Fruit fly (Drosophila melanogaster) whole organism, prepupa: ENCODE data around the gene CG33269.

Source experiments
- Blimp-1 ChIP-seq: fragments of 200-800 bp; sonication (Bioruptor generic); optimal IDR thresholded peaks from 3 replicates; lab custom pipeline; 2017; ENCODE audit warnings: missing biosample characterization, missing genetic modification characterization, mild to moderate bottlenecking, moderate library complexity, missing genetic modification reagents
- CG10631 ChIP-seq: fragments of 200-800 bp; sonication (Bioruptor generic); optimal IDR thresholded peaks from 2 replicates; lab custom pipeline; 2016; ENCODE audit warnings: missing biosample characterization, missing genetic modification characterization
- CG10669 ChIP-seq: fragments of 200-800 bp; sonication (Bioruptor generic); optimal IDR thresholded peaks from 3 replicates; lab custom pipeline; 2018; ENCODE audit warnings: missing biosample characterization, mild to moderate bottlenecking, missing genetic modification characterization, moderate library complexity
- CG11294 ChIP-seq: fragments of 200-800 bp; sonication (Bioruptor generic); IDR thresholded peaks from 2 replicates; pipeline ENCODE4 v1.3.6; 2022; ENCODE audit warnings: missing biosample characterization, missing genetic modification characterization
- CG11762 ChIP-seq: fragments of 200-800 bp; sonication (Bioruptor generic); optimal IDR thresholded peaks from 3 replicates; lab custom pipeline; 2016; ENCODE audit warnings: missing biosample characterization, missing genetic modification characterization; ENCODE audit not compliant: insufficient read depth
- CG11902 ChIP-seq: fragments of 200-800 bp; sonication (Bioruptor generic); optimal IDR thresholded peaks from 3 replicates; lab custom pipeline; 2016; ENCODE audit warnings: missing biosample characterization, missing genetic modification characterization
- CG1621 ChIP-seq: fragments of 200-800 bp; sonication (Bioruptor generic); optimal IDR thresholded peaks from 3 replicates; lab custom pipeline; 2018; ENCODE audit warnings: missing biosample characterization, mild to moderate bottlenecking, missing genetic modification characterization
- CG16779 ChIP-seq: fragments of 200-800 bp; sonication (Bioruptor generic); optimal IDR thresholded peaks from 3 replicates; lab custom pipeline; 2017; ENCODE audit warnings: missing biosample characterization, mild to moderate bottlenecking, missing genetic modification characterization
- CG3032 ChIP-seq: fragments of 200-800 bp; optimal IDR thresholded peaks from 2 replicates; lab custom pipeline; 2019; ENCODE audit warnings: missing biosample characterization, mild to moderate bottlenecking, missing genetic modification characterization, moderate library complexity
- CG31627 ChIP-seq: fragments of 200-800 bp; sonication (Bioruptor generic); optimal IDR thresholded peaks from 3 replicates; lab custom pipeline; 2016; ENCODE audit warnings: missing biosample characterization, missing genetic modification characterization
- CG32006 ChIP-seq: fragments of 200-800 bp; sonication (Bioruptor generic); optimal IDR thresholded peaks from 3 replicates; lab custom pipeline; 2017; ENCODE audit warnings: missing biosample characterization, mild to moderate bottlenecking, missing genetic modification characterization
- CG34406 ChIP-seq: fragments of 200-800 bp; sonication (Bioruptor generic); optimal IDR thresholded peaks from 3 replicates; lab custom pipeline; 2016; ENCODE audit warnings: missing biosample characterization, missing genetic modification characterization
- CG3919 ChIP-seq: fragments of 200-800 bp; sonication (Bioruptor generic); optimal IDR thresholded peaks from 3 replicates; lab custom pipeline; 2016; ENCODE audit warnings: missing biosample characterization, missing genetic modification characterization
- CG6163 ChIP-seq: fragments of 200-800 bp; sonication (Bioruptor generic); IDR thresholded peaks from 3 replicates; pipeline ENCODE4 v1.3.6; 2022; ENCODE audit warnings: missing biosample characterization, missing genetic modification characterization
- CG6276 ChIP-seq: fragments of 200-800 bp; sonication (Bioruptor generic); optimal IDR thresholded peaks from 2 replicates; lab custom pipeline; 2017; ENCODE audit warnings: missing biosample characterization, mild to moderate bottlenecking, missing genetic modification characterization
- CG6792 ChIP-seq: fragments of 200-800 bp; sonication (Bioruptor generic); optimal IDR thresholded peaks from 3 replicates; lab custom pipeline; 2016; ENCODE audit warnings: missing biosample characterization, missing genetic modification characterization
- CG6808 ChIP-seq: fragments of 200-800 bp; sonication (Bioruptor generic); optimal IDR thresholded peaks from 3 replicates; lab custom pipeline; 2017; ENCODE audit warnings: missing biosample characterization, missing genetic modification characterization, mild to moderate bottlenecking, moderate library complexity, missing genetic modification reagents
- CG6854 ChIP-seq: fragments of 200-800 bp; sonication (Bioruptor generic); optimal IDR thresholded peaks from 2 replicates; lab custom pipeline; 2017; ENCODE audit warnings: missing biosample characterization, mild to moderate bottlenecking, missing genetic modification characterization
- CG8119 ChIP-seq: fragments of 200-800 bp; sonication (Bioruptor generic); IDR thresholded peaks from 3 replicates; pipeline ENCODE4 v1.3.6; 2022; ENCODE audit warnings: missing biosample characterization, missing genetic modification characterization
- CG8319 ChIP-seq: fragments of 200-800 bp; sonication (Bioruptor generic); optimal IDR thresholded peaks from 3 replicates; lab custom pipeline; 2016; ENCODE audit warnings: missing biosample characterization, missing genetic modification characterization
- CG9139 ChIP-seq: fragments of 200-800 bp; sonication (Bioruptor generic); optimal IDR thresholded peaks from 3 replicates; lab custom pipeline; 2017; ENCODE audit warnings: missing biosample characterization, mild to moderate bottlenecking, missing genetic modification characterization
- Eip78C ChIP-seq: fragments of 200-800 bp; sonication (Bioruptor generic); peaks from one replicate; lab custom pipeline; 2016; ENCODE audit warnings: missing biosample characterization, missing genetic modification characterization
- Ets21C ChIP-seq: fragments of 200-800 bp; sonication (Bioruptor generic); optimal IDR thresholded peaks from 3 replicates; lab custom pipeline; 2016; ENCODE audit warnings: missing biosample characterization, missing genetic modification characterization
- Ets96B ChIP-seq: fragments of 200-800 bp; optimal IDR thresholded peaks from 2 replicates; lab custom pipeline; 2019; ENCODE audit warnings: missing biosample characterization, mild to moderate bottlenecking, missing genetic modification characterization, moderate library complexity
- Gug ChIP-seq: fragments of 200-800 bp; sonication (Bioruptor generic); IDR thresholded peaks from 2 replicates; pipeline ENCODE4 v1.3.6; 2022; ENCODE audit warnings: missing biosample characterization, missing genetic modification characterization
- Hr38 ChIP-seq: sonication (Bioruptor generic); optimal IDR thresholded peaks from 2 replicates; lab custom pipeline; 2016; ENCODE audit warnings: missing biosample characterization, missing genetic modification characterization
- Hr39 ChIP-seq: fragments of 200-800 bp; sonication (Bioruptor generic); optimal IDR thresholded peaks from 2 replicates; lab custom pipeline; 2016; ENCODE audit warnings: missing biosample characterization, missing genetic modification characterization
- Hr4 ChIP-seq: fragments of 200-800 bp; sonication (Bioruptor generic); optimal IDR thresholded peaks from 3 replicates; lab custom pipeline; 2016; ENCODE audit warnings: missing biosample characterization, missing genetic modification characterization
- Lpt ChIP-seq: fragments of 200-800 bp; sonication (Bioruptor generic); optimal IDR thresholded peaks from 3 replicates; lab custom pipeline; 2016; ENCODE audit warnings: missing biosample characterization, missing genetic modification characterization
- Met ChIP-seq: fragments of 200-800 bp; sonication (Bioruptor generic); optimal IDR thresholded peaks from 3 replicates; lab custom pipeline; 2016; ENCODE audit warnings: missing biosample characterization, missing genetic modification characterization
- Sox14 ChIP-seq: fragments of 200-800 bp; sonication (Bioruptor generic); optimal IDR thresholded peaks from 3 replicates; lab custom pipeline; 2016; ENCODE audit warnings: missing biosample characterization, missing genetic modification characterization
- Sox15 ChIP-seq: fragments of 200-800 bp; sonication (Bioruptor generic); optimal IDR thresholded peaks from 3 replicates; lab custom pipeline; 2016; ENCODE audit warnings: missing biosample characterization, missing genetic modification characterization
- achi ChIP-seq: fragments of 200-800 bp; sonication (Bioruptor generic); optimal IDR thresholded peaks from 3 replicates; lab custom pipeline; 2016; ENCODE audit warnings: missing biosample characterization, missing genetic modification characterization
- dsx ChIP-seq: fragments of 200-800 bp; optimal IDR thresholded peaks from 3 replicates; lab custom pipeline; 2019; ENCODE audit warnings: missing biosample characterization, mild to moderate bottlenecking, missing genetic modification characterization, moderate library complexity; ENCODE audit not compliant: poor library complexity, severe bottlenecking
- eg ChIP-seq: fragments of 200-800 bp; sonication (Bioruptor generic); IDR thresholded peaks from 3 replicates; pipeline ENCODE4 v1.3.6; 2022; ENCODE audit warnings: missing biosample characterization, missing genetic modification characterization
- esn ChIP-seq: fragments of 200-800 bp; sonication (Bioruptor generic); optimal IDR thresholded peaks from 2 replicates; lab custom pipeline; 2016; ENCODE audit warnings: missing biosample characterization, mild to moderate bottlenecking, missing genetic modification characterization, moderate library complexity
- fd59A ChIP-seq: fragments of 200-800 bp; sonication (Bioruptor generic); optimal IDR thresholded peaks from 2 replicates; lab custom pipeline; 2017; ENCODE audit warnings: missing biosample characterization, mild to moderate bottlenecking, missing genetic modification characterization, missing genetic modification reagents
- fd85E ChIP-seq: fragments of 200-800 bp; sonication (Bioruptor generic); optimal IDR thresholded peaks from 3 replicates; lab custom pipeline; 2016; ENCODE audit warnings: missing biosample characterization, missing genetic modification characterization
- fkh ChIP-seq: fragments of 200-800 bp; sonication (Bioruptor generic); optimal IDR thresholded peaks from 3 replicates; lab custom pipeline; 2017; ENCODE audit warnings: missing biosample characterization, mild to moderate bottlenecking, missing genetic modification characterization, moderate library complexity
- net ChIP-seq: fragments of 200-800 bp; sonication (Bioruptor generic); optimal IDR thresholded peaks from 3 replicates; lab custom pipeline; 2016; ENCODE audit warnings: missing biosample characterization, missing genetic modification characterization
- pdm3 ChIP-seq: fragments of 200-800 bp; sonication (Bioruptor generic); optimal IDR thresholded peaks from 3 replicates; lab custom pipeline; 2016; ENCODE audit warnings: missing biosample characterization, missing genetic modification characterization
- spab ChIP-seq: fragments of 200-800 bp; sonication (Bioruptor generic); optimal IDR thresholded peaks from 2 replicates; lab custom pipeline; 2017; ENCODE audit warnings: missing biosample characterization, mild to moderate bottlenecking, missing genetic modification characterization, missing genetic modification reagents
- svp ChIP-seq: fragments of 200-800 bp; sonication (Bioruptor generic); peaks from one replicate; lab custom pipeline; 2016; ENCODE audit warnings: missing biosample characterization, missing genetic modification characterization
- topi ChIP-seq: fragments of 200-800 bp; sonication (Bioruptor generic); optimal IDR thresholded peaks from 3 replicates; lab custom pipeline; 2016; ENCODE audit warnings: missing biosample characterization, missing genetic modification characterization

Gene CG33269

dm6 chr3L:11555662-11556460 is 26.1 kb downstream of the CG33269 start (continued):
- TF ChIP-seq CG1621 (tag; lab: Kevin White, UChicago) (peak; percentile 37), CG6163 (0 out of 3 replicates have a peak, but pooled peaks have one; percentile 11), CG31627 (GFP tag; lab: Kevin White, UChicago) (no peak), Hr39 (no peak), topi (GFP tag; lab: Kevin White, UChicago) (no peak), CG6854 (GFP tag; lab: Kevin White, UChicago) (no peak), CG16779 (no peak), Gug (no peak; the same call in none of the 2 replicates), pdm3 (GFP tag; lab: Kevin White, UChicago) (peak; percentile 48), CG32006 (peak; percentile 81)
- TF ChIP-seq, all 60 proteins: peak for 34

dm6 chr3L:11554796-11555195 is 27.2 kb downstream of the CG33269 start:
- no peak for TF ChIP-seq CG8319 (GFP tag; lab: Kevin White, UChicago)
- no peak for TF ChIP-seq Hr4 (GFP tag; lab: Kevin White, UChicago)
- TF ChIP-seq eg (GFP tag; lab: Robert Waterston, UW) = no peak
- no peak for TF ChIP-seq CG11762 (GFP tag; lab: Kevin White, UChicago)
- TF ChIP-seq spab (GFP tag; lab: Kevin White, UChicago) = no peak
- TF ChIP-seq Sox15 (GFP tag; lab: Kevin White, UChicago) = no peak
- TF ChIP-seq Ets96B (tag; lab: Kevin White, UChicago) = no peak
- TF ChIP-seq Lpt (GFP tag; lab: Kevin White, UChicago) = no peak
- TF ChIP-seq, all 60 proteins: peak for 0

DNA sequence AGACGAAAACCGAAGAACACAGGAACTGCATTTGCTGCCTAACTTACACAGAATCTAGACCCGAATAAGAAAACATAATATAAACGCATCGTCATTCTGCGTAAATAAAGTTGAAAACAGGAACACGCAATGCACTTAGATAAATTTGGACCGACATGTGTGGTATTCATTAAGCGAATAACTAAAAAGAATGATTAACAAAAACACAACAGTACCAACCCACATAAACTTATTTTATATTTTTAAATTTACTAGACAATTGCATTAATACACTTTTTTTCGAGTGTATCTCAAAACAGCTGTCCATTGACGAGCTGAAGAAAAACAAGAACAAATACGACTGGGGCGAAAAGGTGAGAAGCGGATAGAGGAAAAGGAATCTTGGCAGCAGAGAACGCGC is 27.7 kb downstream of the CG33269 start:
- TF ChIP-seq CG6792 = peak; percentile 42
- peak; percentile 25 for TF ChIP-seq Ets21C (GFP tag; lab: Kevin White, UChicago)
- TF ChIP-seq fkh = peak; percentile 54
- TF ChIP-seq topi (GFP tag; lab: Kevin White, UChicago) = peak; percentile 69
- TF ChIP-seq Ets96B (tag; lab: Kevin White, UChicago) = peak; percentile 70
- no peak for TF ChIP-seq Hr38
- peak; percentile 69 for TF ChIP-seq Met (GFP tag; lab: Kevin White, UChicago)
- peak; percentile 35 for TF ChIP-seq CG11762 (GFP tag; lab: Kevin White, UChicago)
- TF ChIP-seq CG34406 (GFP tag; lab: Kevin White, UChicago) = peak; percentile 25
- peak; percentile 62 for TF ChIP-seq pdm3 (GFP tag; lab: Kevin White, UChicago)
- TF ChIP-seq Sox15 (GFP tag; lab: Kevin White, UChicago) = peak; percentile 29
- peak; percentile 65 for TF ChIP-seq CG11294 (GFP tag; lab: Robert Waterston, UW)
- peak; percentile 76 for TF ChIP-seq CG3919 (GFP tag; lab: Kevin White, UChicago)
- peak; percentile 7 for TF ChIP-seq CG8319 (GFP tag; lab: Kevin White, UChicago)
- TF ChIP-seq CG8119 (GFP tag; lab: Robert Waterston, UW) = peak; percentile 64; the same call in 2 of the 3 replicates
- TF ChIP-seq CG3032 = peak; percentile 61
- peak; percentile 51 for TF ChIP-seq Sox14
- TF ChIP-seq CG11902 (GFP tag; lab: Kevin White, UChicago) = peak; percentile 1
- TF ChIP-seq svp (GFP tag; lab: Kevin White, UChicago) = peak; percentile 82
- peak; percentile 89 for TF ChIP-seq Eip78C (GFP tag; lab: Kevin White, UChicago)
- peak; percentile 45 for TF ChIP-seq CG6808 (GFP tag; lab: Kevin White, UChicago)
- TF ChIP-seq esn (GFP tag; lab: Kevin White, UChicago) = peak; percentile 67
- peak; percentile 63 for TF ChIP-seq net (GFP tag; lab: Kevin White, UChicago)
- peak; percentile 65 for TF ChIP-seq CG10631 (GFP tag; lab: Kevin White, UChicago)
- TF ChIP-seq Hr39 = peak; percentile 65
- peak; percentile 78 for TF ChIP-seq CG10669
- TF ChIP-seq CG1621 (tag; lab: Kevin White, UChicago) = peak; percentile 47
- peak; percentile 68 for TF ChIP-seq dsx (GFP tag; lab: Kevin White, UChicago)
- no peak for TF ChIP-seq CG16779
- TF ChIP-seq Blimp-1 = no peak
- TF ChIP-seq fd85E = no peak
- TF ChIP-seq CG31627 (GFP tag; lab: Kevin White, UChicago) = peak; percentile 70
- TF ChIP-seq Hr4 (GFP tag; lab: Kevin White, UChicago) = peak; percentile 69
- no peak for TF ChIP-seq Gug
- TF ChIP-seq CG6276 (GFP tag; lab: Kevin White, UChicago) = peak; percentile 54
- TF ChIP-seq CG6854 (GFP tag; lab: Kevin White, UChicago) = no peak
- TF ChIP-seq achi (GFP tag; lab: Kevin White, UChicago) = peak; percentile 61
- peak; percentile 35 for TF ChIP-seq CG9139 (GFP tag; lab: Kevin White, UChicago)
- peak; percentile 39 for TF ChIP-seq fd59A (GFP tag; lab: Kevin White, UChicago)
